Fruit fly (Drosophila melanogaster) Kc167 (cell line): ENCODE results near the gene Nup93-1.

Source experiments
- Myc ChIP-seq: fragments of >200 bp; optimal IDR thresholded peaks from 2 replicates; lab custom pipeline; 2017; ENCODE audit warnings: missing external identifiers
- insv ChIP-seq: fragments of >200 bp; optimal IDR thresholded peaks from 3 replicates; lab custom pipeline; 2018; ENCODE audit warnings: missing external identifiers
- psq ChIP-seq: fragments of >200 bp; optimal IDR thresholded peaks from 2 replicates; lab custom pipeline; 2017; ENCODE audit warnings: missing external identifiers
- ttk ChIP-seq: sonication (Bioruptor generic); optimal IDR thresholded peaks from 2 replicates; lab custom pipeline; 2017; ENCODE audit warnings: missing external identifiers

- TF ChIP-seq psq = no peak
- no peak for TF ChIP-seq ttk
- TF ChIP-seq Myc (lab: Kevin White, UChicago) = no peak
- TF ChIP-seq insv (lab: Kevin White, UChicago) = no peak
Measured at dm6 chrX:13844317-13844886, 21.8 kb downstream of the Nup93-1 start.
